Fruit fly (Drosophila melanogaster) whole organism, pupa: Measurements from ENCODE around the gene CG14852.

ENCODE experiments used
- CG15710 ChIP-seq: fragments of 200-800 bp; sonication (Bioruptor generic); optimal IDR thresholded peaks from 2 replicates; lab custom pipeline; 2018; ENCODE audit warnings: missing biosample characterization, mild to moderate bottlenecking, missing genetic modification characterization, moderate library complexity
- CG8159 ChIP-seq: fragments of 200-800 bp; sonication (Bioruptor generic); optimal IDR thresholded peaks from 3 replicates; lab custom pipeline; 2018; ENCODE audit warnings: missing biosample characterization, mild to moderate bottlenecking, missing genetic modification characterization, moderate library complexity
- CG9948 ChIP-seq: fragments of 200-800 bp; sonication (Bioruptor generic); optimal IDR thresholded peaks from 2 replicates; lab custom pipeline; 2018; ENCODE audit warnings: missing biosample characterization, mild to moderate bottlenecking, missing genetic modification characterization, moderate library complexity
- EcR ChIP-seq: fragments of 200-800 bp; sonication (Bioruptor generic); optimal IDR thresholded peaks from 3 replicates; lab custom pipeline; 2019; ENCODE audit warnings: missing biosample characterization, missing genetic modification characterization, mild to moderate bottlenecking, moderate library complexity, missing genetic modification reagents
- fd96Ca ChIP-seq: fragments of 200-800 bp; sonication (Bioruptor generic); IDR thresholded peaks from 3 replicates; pipeline ENCODE4 v1.3.6; 2022; ENCODE audit warnings: missing biosample characterization, missing genetic modification characterization
- rn ChIP-seq: fragments of 200-800 bp; sonication (Bioruptor generic); IDR thresholded peaks from 2 replicates; pipeline ENCODE4 v1.3.6; 2022; ENCODE audit warnings: missing biosample characterization, missing genetic modification characterization

- no peak for TF ChIP-seq rn (GFP tag; lab: Robert Waterston, UW)
- TF ChIP-seq CG15710 (tag; lab: Kevin White, UChicago), result no peak
- no peak for TF ChIP-seq CG8159 (tag; lab: Kevin White, UChicago)
- TF ChIP-seq fd96Ca, result no peak
- TF ChIP-seq CG9948 (tag; lab: Kevin White, UChicago), result no peak
- no peak for TF ChIP-seq EcR (GFP tag; lab: Kevin White, UChicago)
Measured at dm6 chr3R:14559954-14560353, 5.8 kb upstream of the CG14852 start, which contains the start of gene CG14854.
